Fruit fly (Drosophila melanogaster): Measurements from ENCODE around the gene bru1.

dm6 chr2L:12194858-12195257, 20.1 kb downstream of the bru1 start:
- TF ChIP-seq ovo (GFP tag; optimal IDR thresholded peaks at IDR 0.05) (no peak), kay (GFP tag; ENCODE audit: borderline replicate concordance) (no peak), CG33017 (tag; optimal IDR thresholded peaks at IDR 0.05) (no peak), CG1620 (GFP tag; optimal IDR thresholded peaks at IDR 0.05) (no peak), toe (GFP tag; optimal IDR thresholded peaks at IDR 0.05) (no peak), Crg-1 (GFP tag; optimal IDR thresholded peaks at IDR 0.05) (no peak), Hr96 (GFP tag; optimal IDR thresholded peaks at IDR 0.05) (no peak), CG7101 (tag; optimal IDR thresholded peaks at IDR 0.05) (no peak), CG14711 (tag; optimal IDR thresholded peaks at IDR 0.05) (no peak), tj (GFP tag; optimal IDR thresholded peaks at IDR 0.05) (no peak), pad (GFP tag; optimal IDR thresholded peaks at IDR 0.05) (no peak)
